Worm (Caenorhabditis elegans): ENCODE data around the gene unc-116.

Gene unc-116

DNA sequence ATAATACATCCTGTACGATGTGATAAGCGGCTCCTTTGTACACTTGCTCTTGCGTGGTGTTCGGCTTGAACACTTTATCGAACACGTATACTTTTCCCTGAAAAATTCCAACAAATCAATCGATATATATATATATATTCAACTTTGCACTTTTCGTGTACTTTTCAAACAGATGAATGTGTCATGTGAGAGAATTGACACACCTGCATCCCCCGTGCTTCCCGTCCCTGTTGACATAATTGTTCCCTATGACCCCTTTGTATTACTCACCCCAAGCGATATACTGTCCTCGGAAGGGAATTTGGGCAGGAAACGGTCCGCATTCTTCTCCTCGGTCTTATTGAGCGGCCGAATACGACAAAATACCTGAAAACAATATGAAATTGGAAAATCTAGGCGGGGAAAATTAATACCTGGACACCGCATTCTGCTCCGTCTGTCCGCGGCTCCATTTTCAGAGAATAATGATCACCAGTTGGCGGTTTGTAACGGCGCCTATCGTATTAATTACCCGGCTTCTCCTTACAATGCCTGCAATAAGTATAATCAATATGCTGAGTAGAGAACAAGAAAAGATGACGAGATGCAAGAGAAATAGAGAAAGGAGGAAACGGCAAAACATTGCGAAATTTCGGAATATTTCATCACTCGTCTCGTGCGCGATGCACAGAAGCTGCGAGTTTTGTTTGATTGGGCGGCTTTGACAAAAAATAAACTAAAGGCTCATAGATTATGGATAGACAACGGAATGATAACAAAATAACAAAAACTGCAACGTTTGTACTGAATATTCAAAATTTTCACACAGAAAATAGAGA lies at the start of gene unc-116 (continued):
- no peak for TF ChIP-seq egl-18 (GFP tag; IDR thresholded peaks at IDR 0.05)
- no peak for TF ChIP-seq athp-1 (tag; optimal IDR thresholded peaks at IDR 0.05)
- no peak for TF ChIP-seq snpc-1.3 (tag; optimal IDR thresholded peaks at IDR 0.05; ENCODE audit: insufficient read depth)
- no peak for TF ChIP-seq lin-26 (GFP tag; IDR thresholded peaks at IDR 0.05)
- TF ChIP-seq madf-8 (GFP tag; conservative IDR thresholded peaks at IDR 0.05) = no peak
- TF ChIP-seq ceh-91 (GFP tag; IDR thresholded peaks at IDR 0.05) = no peak
- no peak for TF ChIP-seq C17E4.6 (GFP tag; IDR thresholded peaks at IDR 0.05)
- no peak for TF ChIP-seq ceh-27 (GFP tag; optimal IDR thresholded peaks at IDR 0.05)
- TF ChIP-seq ceh-58 (GFP tag; IDR thresholded peaks at IDR 0.05) = no peak
- TF ChIP-seq ztf-26 (tag; optimal IDR thresholded peaks at IDR 0.05) = no peak
- no peak for TF ChIP-seq F23B12.7 (tag; optimal IDR thresholded peaks at IDR 0.05; ENCODE audit: insufficient read depth)
- no peak for TF ChIP-seq nhr-179 (tag; optimal IDR thresholded peaks at IDR 0.05)
- TF ChIP-seq F57A8.1 (GFP tag; optimal IDR thresholded peaks at IDR 0.05) = no peak
- no peak for TF ChIP-seq F49E8.2 (tag; optimal IDR thresholded peaks at IDR 0.05; ENCODE audit: insufficient read depth)
- no peak for TF ChIP-seq lsy-27 (tag; optimal IDR thresholded peaks at IDR 0.05; ENCODE audit: borderline replicate concordance, insufficient read depth)
- TF ChIP-seq nfyb-1 (GFP tag; IDR thresholded peaks at IDR 0.05) = no peak
- no peak for TF ChIP-seq hlh-26 (GFP tag; conservative IDR thresholded peaks at IDR 0.05)
- no peak for TF ChIP-seq cebp-2 (GFP tag; IDR thresholded peaks at IDR 0.05)
- no peak for TF ChIP-seq rpc-1 (optimal IDR thresholded peaks at IDR 0.05)
- TF ChIP-seq rpc-1 (tag; optimal IDR thresholded peaks at IDR 0.05) = no peak
- no peak for TF ChIP-seq snpc-3.4 (tag; optimal IDR thresholded peaks at IDR 0.05)
- no peak for TF ChIP-seq gei-17 (GFP tag; optimal IDR thresholded peaks at IDR 0.05)
- TF ChIP-seq B0336.3 (GFP tag; IDR thresholded peaks at IDR 0.05) = no peak; the same call in 1 of the 2 replicates

DNA sequence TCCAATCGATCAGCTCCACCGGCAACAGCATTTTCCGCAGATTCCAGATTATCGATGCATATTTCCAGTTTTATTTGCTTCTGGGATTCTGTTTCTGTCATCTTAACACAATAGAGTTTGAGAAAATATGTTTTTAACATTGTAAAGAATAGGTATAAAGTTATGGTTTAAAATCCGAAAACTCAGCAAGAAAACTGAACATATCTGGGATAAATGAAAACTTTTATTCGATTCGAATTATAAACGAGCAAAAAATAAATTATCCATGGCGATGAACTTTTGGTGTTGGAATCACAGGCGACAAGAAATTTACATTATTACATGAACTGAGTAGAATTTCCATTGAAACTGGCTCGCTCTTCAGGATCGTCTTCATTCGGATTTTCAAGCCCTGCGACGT lies 48.5 kb upstream of the unc-116 start, which contains the start of gene cutc-1:
cutc-1 (minus strand) TSS at position 101 of the 400 bp plus-strand sequence.
- TF ChIP-seq cebp-1 (GFP tag; IDR thresholded peaks at IDR 0.05) (no peak), cebp-1 (tag; optimal IDR thresholded peaks at IDR 0.05) (no peak), ets-4 (GFP tag; optimal IDR thresholded peaks at IDR 0.05) (no peak), lin-26 (GFP tag; IDR thresholded peaks at IDR 0.05) (no peak), nfya-2 (GFP tag; IDR thresholded peaks at IDR 0.05) (no peak), ama-1 (optimal IDR thresholded peaks at IDR 0.05) (no peak), ama-1 (GFP tag; optimal IDR thresholded peaks at IDR 0.05) (no peak), hmg-20 (GFP tag; IDR thresholded peaks at IDR 0.05) (no peak), hlh-26 (GFP tag; conservative IDR thresholded peaks at IDR 0.05) (no peak), ztf-22 (GFP tag; optimal IDR thresholded peaks at IDR 0.05) (no peak), die-1 (tag; optimal IDR thresholded peaks at IDR 0.05) (no peak), F39B2.1 (GFP tag; IDR thresholded peaks at IDR 0.05) (no peak), ceh-100 (GFP tag; IDR thresholded peaks at IDR 0.05) (no peak), aptf-2 (GFP tag; conservative IDR thresholded peaks at IDR 0.05) (no peak), efl-1 (GFP tag; optimal IDR thresholded peaks at IDR 0.05) (no peak), egl-44 (GFP tag; IDR thresholded peaks at IDR 0.05) (no peak), pbrm-1 (GFP tag; IDR thresholded peaks at IDR 0.05) (no peak), mcd-1 (GFP tag; IDR thresholded peaks at IDR 0.05) (no peak), Y67H2A.10 (GFP tag; conservative IDR thresholded peaks at IDR 0.05) (no peak), F33H1.4 (GFP tag; IDR thresholded peaks at IDR 0.05) (no peak)
